Fruit fly (Drosophila melanogaster) S2 (cell line): ENCODE results near the gene Rab7.

ENCODE experiments used
- CG8478 ChIP-seq: fragments of >200 bp; optimal IDR thresholded peaks from 2 replicates; lab custom pipeline; 2018
- CTCF ChIP-seq, 2 experiments: fragments of >200 bp; optimal IDR thresholded peaks; 2 replicates each; lab custom pipeline; 2018

- no peak for TF ChIP-seq CG8478 (lab: Kevin White, UChicago)
- TF ChIP-seq CTCF (optimal IDR thresholded peaks at IDR 0.05; lab: Kevin White, UChicago): peak in 1 of 2 experiments; percentile 16
Observed at dm6 chr3R:23996224-23996623, 3.4 kb downstream of the Rab7 start, which contains the start of gene LSm3.
